Fruit fly (Drosophila melanogaster) whole organism, pupa: ENCODE data around the gene sp3.
A peak's percentile ranks its signal among the peaks of the same experiment; 100 is the strongest.

Experiments used
- CG10348 ChIP-seq: fragments of 200-800 bp; sonication (Bioruptor generic); IDR thresholded peaks from 2 replicates; pipeline ENCODE4 v1.3.6; 2022; ENCODE audit warnings: missing biosample characterization, missing genetic modification characterization
- CG12605 ChIP-seq: fragments of 200-800 bp; sonication (Bioruptor generic); IDR thresholded peaks from 2 replicates; pipeline ENCODE4 v1.3.6; 2022; ENCODE audit warnings: missing biosample characterization, missing genetic modification characterization
- CG13204 ChIP-seq: fragments of 200-800 bp; sonication (Bioruptor generic); optimal IDR thresholded peaks from 2 replicates; lab custom pipeline; 2018; ENCODE audit warnings: missing biosample characterization, mild to moderate bottlenecking, missing genetic modification characterization, moderate library complexity
- CG14655 ChIP-seq: fragments of 200-800 bp; sonication (Bioruptor generic); optimal IDR thresholded peaks from 3 replicates; lab custom pipeline; 2017; ENCODE audit warnings: mild to moderate bottlenecking, missing biosample characterization, missing genetic modification reagents, missing genetic modification characterization
- CG15710 ChIP-seq: fragments of 200-800 bp; sonication (Bioruptor generic); optimal IDR thresholded peaks from 2 replicates; lab custom pipeline; 2018; ENCODE audit warnings: missing biosample characterization, mild to moderate bottlenecking, missing genetic modification characterization, moderate library complexity
- CG17806 ChIP-seq: fragments of 200-800 bp; sonication (Bioruptor generic); optimal IDR thresholded peaks from 2 replicates; lab custom pipeline; 2018; ENCODE audit warnings: missing biosample characterization, mild to moderate bottlenecking, missing genetic modification characterization, moderate library complexity
- CG32121 ChIP-seq: fragments of 200-800 bp; sonication (Bioruptor generic); IDR thresholded peaks from 2 replicates; pipeline ENCODE4 v1.3.6; 2022; ENCODE audit warnings: missing biosample characterization, missing genetic modification characterization
- CG34367 ChIP-seq: fragments of 200-800 bp; sonication (Bioruptor generic); optimal IDR thresholded peaks from 2 replicates; lab custom pipeline; 2018; ENCODE audit warnings: missing biosample characterization, mild to moderate bottlenecking, missing genetic modification characterization
- CG4496 ChIP-seq: fragments of 200-800 bp; sonication (Bioruptor generic); IDR thresholded peaks from 3 replicates; pipeline ENCODE4 v1.3.6; 2022; ENCODE audit warnings: missing biosample characterization, missing genetic modification characterization
- CG8159 ChIP-seq: fragments of 200-800 bp; sonication (Bioruptor generic); optimal IDR thresholded peaks from 3 replicates; lab custom pipeline; 2018; ENCODE audit warnings: missing biosample characterization, mild to moderate bottlenecking, missing genetic modification characterization, moderate library complexity
- CG8301 ChIP-seq: fragments of 200-800 bp; sonication (Bioruptor generic); optimal IDR thresholded peaks from 2 replicates; lab custom pipeline; 2018; ENCODE audit warnings: missing biosample characterization, mild to moderate bottlenecking, missing genetic modification characterization
- CG9948 ChIP-seq: fragments of 200-800 bp; sonication (Bioruptor generic); optimal IDR thresholded peaks from 2 replicates; lab custom pipeline; 2018; ENCODE audit warnings: missing biosample characterization, mild to moderate bottlenecking, missing genetic modification characterization, moderate library complexity
- D1 ChIP-seq: fragments of 200-800 bp; sonication (Bioruptor generic); optimal IDR thresholded peaks from 2 replicates; lab custom pipeline; 2018; ENCODE audit warnings: missing biosample characterization, mild to moderate bottlenecking, missing genetic modification characterization, moderate library complexity
- EcR ChIP-seq: fragments of 200-800 bp; sonication (Bioruptor generic); optimal IDR thresholded peaks from 3 replicates; lab custom pipeline; 2019; ENCODE audit warnings: missing biosample characterization, missing genetic modification characterization, mild to moderate bottlenecking, moderate library complexity, missing genetic modification reagents
- Ets98B ChIP-seq: fragments of 200-800 bp; sonication (Bioruptor generic); IDR thresholded peaks from 2 replicates; pipeline ENCODE4 v1.3.6; 2022; ENCODE audit warnings: missing biosample characterization, missing genetic modification characterization
- Pif1A ChIP-seq: fragments of 200-800 bp; sonication (Bioruptor generic); optimal IDR thresholded peaks from 3 replicates; lab custom pipeline; 2016; ENCODE audit warnings: missing biosample characterization, missing genetic modification characterization
- Pif1B ChIP-seq: fragments of 200-800 bp; sonication (Bioruptor generic); optimal IDR thresholded peaks from 3 replicates; lab custom pipeline; 2016; ENCODE audit warnings: missing biosample characterization, missing genetic modification characterization
- Snoo ChIP-seq: fragments of 200-800 bp; sonication (Bioruptor generic); optimal IDR thresholded peaks from 3 replicates; lab custom pipeline; 2017; ENCODE audit warnings: missing biosample characterization, mild to moderate bottlenecking, missing genetic modification characterization, inconsistent platforms
- fd96Ca ChIP-seq: fragments of 200-800 bp; sonication (Bioruptor generic); IDR thresholded peaks from 3 replicates; pipeline ENCODE4 v1.3.6; 2022; ENCODE audit warnings: missing biosample characterization, missing genetic modification characterization
- gl ChIP-seq: fragments of 200-800 bp; sonication (Bioruptor generic); optimal IDR thresholded peaks from 2 replicates; lab custom pipeline; 2018; ENCODE audit warnings: missing biosample characterization, mild to moderate bottlenecking, missing genetic modification characterization
- rn ChIP-seq: fragments of 200-800 bp; sonication (Bioruptor generic); IDR thresholded peaks from 2 replicates; pipeline ENCODE4 v1.3.6; 2022; ENCODE audit warnings: missing biosample characterization, missing genetic modification characterization

The sp3 gene

DNA sequence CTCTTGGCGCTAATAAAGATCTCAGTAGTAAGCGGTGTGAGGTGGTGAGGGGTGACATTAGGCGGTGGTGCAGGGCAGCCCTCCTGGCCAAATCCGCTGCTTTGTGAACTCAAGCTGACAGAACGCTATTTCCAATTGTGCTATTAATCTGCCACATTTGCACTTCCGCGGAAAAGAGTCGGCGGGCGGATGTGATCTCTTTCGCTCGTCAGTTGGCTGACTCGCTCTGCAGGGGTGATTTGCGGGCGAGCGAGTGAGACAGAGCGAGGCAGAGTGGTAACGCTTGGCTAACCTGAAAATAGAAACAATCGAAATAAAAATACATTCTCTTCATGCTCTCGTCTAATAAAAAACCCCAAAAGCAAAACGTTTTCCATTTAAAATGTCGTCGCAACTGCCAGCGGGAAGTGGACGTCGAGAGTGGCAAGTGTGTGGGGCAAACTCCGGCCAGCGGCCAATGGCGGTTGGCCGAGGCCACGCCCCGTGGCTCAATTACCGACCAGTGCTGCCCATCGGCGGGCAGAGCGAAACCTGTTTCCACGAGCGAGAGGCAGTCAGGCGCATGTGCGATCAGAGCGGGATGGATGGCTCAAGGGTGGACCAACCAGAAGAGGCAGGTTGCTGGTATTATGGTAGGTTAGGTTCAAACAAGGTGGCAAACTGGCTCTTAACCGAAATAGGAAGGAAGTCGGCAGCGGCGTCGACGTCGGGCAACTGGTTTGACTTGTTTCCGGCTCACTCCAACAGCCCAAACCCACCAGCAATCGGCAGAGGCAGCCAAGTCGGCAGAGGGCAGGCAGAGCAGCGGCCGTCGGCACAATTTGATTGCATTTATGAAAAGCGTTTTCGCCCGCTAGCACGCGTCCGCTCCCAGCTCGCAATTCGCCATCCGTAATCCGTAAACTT, 21.3 kb upstream of the sp3 start, which contains the start of gene C15:
C15 (plus strand) TSS at position 856 of the 906 bp plus-strand sequence.
- TF ChIP-seq CG32121 (GFP tag; lab: Robert Waterston, UW) (0 out of 2 replicates have a peak, but pooled peaks have one; percentile 30), CG4496 (GFP tag; lab: Robert Waterston, UW) (0 out of 3 replicates have a peak, but pooled peaks have one; percentile 44), fd96Ca (GFP tag; lab: Robert Waterston, UW) (peak; percentile 56; the same call in 1 of the 3 replicates), Pif1A (no peak), CG9948 (no peak), CG10348 (GFP tag; lab: Robert Waterston, UW) (no peak), CG15710 (tag; lab: Kevin White, UChicago) (no peak), CG17806 (no peak), CG13204 (GFP tag; lab: Kevin White, UChicago) (peak; percentile 31), CG12605 (0 out of 2 replicates have a peak, but pooled peaks have one; percentile 11), Ets98B (GFP tag; lab: Robert Waterston, UW) (no peak; the same call in 1 of the 2 replicates), CG14655 (GFP tag; lab: Kevin White, UChicago) (no peak), CG8159 (tag; lab: Kevin White, UChicago) (peak; percentile 69), Pif1B (GFP tag; lab: Kevin White, UChicago) (peak; percentile 63), Snoo (tag; lab: Kevin White, UChicago) (peak; percentile 2), rn (GFP tag; lab: Robert Waterston, UW) (no peak), EcR (peak; percentile 39)

DNA sequence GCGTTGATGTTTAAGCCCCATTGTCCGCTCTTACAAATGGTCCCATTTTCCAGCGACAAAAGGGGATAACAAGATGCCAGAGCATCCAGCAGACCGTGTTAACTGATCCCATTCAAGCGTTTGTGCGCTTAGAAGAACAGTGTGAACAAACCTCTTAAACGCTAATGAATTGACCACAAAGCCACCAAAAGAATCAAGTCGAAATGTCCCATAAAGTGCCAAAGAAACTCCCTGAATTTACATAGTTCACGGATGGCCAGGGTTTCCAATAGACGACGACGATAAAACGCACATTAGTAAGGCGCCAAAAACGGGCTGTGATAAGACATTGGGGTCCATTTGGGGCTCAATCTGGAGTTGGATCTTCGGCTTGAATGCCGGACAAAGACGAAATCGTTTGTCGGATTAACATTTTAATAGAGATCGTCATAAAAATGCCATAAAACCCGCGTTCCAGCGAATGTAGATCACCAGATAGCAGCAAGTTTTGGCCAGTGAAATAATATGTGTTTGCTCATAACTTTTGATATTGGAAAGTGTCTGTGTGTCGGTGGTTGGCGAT, 19.4 kb upstream of the sp3 start:
- TF ChIP-seq CG8301 (no peak), CG32121 (GFP tag; lab: Robert Waterston, UW) (no peak), CG34367 (tag; lab: Kevin White, UChicago) (no peak), Pif1B (GFP tag; lab: Kevin White, UChicago) (no peak), D1 (tag; lab: Kevin White, UChicago) (no peak), Snoo (tag; lab: Kevin White, UChicago) (no peak), CG15710 (tag; lab: Kevin White, UChicago) (no peak), CG14655 (GFP tag; lab: Kevin White, UChicago) (no peak), CG17806 (no peak), CG4496 (GFP tag; lab: Robert Waterston, UW) (no peak), CG8159 (tag; lab: Kevin White, UChicago) (no peak), EcR (no peak)

DNA sequence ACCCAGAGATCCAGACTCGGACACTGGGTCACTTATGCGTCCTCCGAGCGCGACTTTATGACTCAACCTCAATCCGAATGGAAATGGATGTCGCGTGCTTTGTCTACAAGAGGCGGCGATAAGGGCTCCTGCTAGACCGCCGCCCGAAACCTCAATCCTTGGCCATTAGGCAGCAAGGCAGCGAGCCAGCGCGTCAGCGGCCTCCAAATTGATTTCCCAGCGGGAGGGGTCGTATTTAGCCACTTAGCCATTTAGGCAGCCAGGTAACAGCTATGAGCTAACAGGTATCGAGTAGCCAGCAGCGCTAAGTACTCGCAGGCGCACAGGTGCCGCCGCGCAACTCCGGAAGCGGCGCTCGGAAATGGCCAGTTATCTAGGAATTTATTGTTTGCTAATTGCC, 14.5 kb upstream of the sp3 start:
- TF ChIP-seq CG14655 (GFP tag; lab: Kevin White, UChicago) (no peak), CG8159 (tag; lab: Kevin White, UChicago) (no peak), EcR (no peak), rn (GFP tag; lab: Robert Waterston, UW) (no peak), gl (no peak), fd96Ca (GFP tag; lab: Robert Waterston, UW) (no peak)

DNA sequence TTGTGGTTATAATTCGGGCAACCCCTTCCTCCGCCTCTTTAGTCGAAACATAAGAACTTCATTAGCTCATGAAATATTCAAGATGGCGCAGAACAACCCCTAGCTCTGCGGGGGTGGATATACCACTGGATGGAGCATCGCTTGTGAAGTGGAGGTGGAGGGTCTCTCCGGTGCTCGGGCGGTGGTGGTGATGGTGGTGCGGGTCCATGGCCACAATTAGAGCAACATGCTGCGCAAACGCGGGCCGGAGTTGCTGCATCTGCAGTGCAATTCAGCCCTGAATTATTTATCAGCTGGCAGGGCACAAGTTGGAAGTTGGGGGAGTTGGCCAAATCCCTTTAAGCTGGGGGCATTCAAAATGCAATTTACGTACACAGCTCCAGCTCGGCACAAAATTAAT, 9.7 kb upstream of the sp3 start:
- TF ChIP-seq CG8159 (tag; lab: Kevin White, UChicago) (no peak), CG34367 (tag; lab: Kevin White, UChicago) (no peak), Ets98B (GFP tag; lab: Robert Waterston, UW) (no peak), rn (GFP tag; lab: Robert Waterston, UW) (no peak), CG8301 (no peak), CG32121 (GFP tag; lab: Robert Waterston, UW) (no peak), gl (no peak), D1 (tag; lab: Kevin White, UChicago) (no peak), CG13204 (GFP tag; lab: Kevin White, UChicago) (no peak)

DNA sequence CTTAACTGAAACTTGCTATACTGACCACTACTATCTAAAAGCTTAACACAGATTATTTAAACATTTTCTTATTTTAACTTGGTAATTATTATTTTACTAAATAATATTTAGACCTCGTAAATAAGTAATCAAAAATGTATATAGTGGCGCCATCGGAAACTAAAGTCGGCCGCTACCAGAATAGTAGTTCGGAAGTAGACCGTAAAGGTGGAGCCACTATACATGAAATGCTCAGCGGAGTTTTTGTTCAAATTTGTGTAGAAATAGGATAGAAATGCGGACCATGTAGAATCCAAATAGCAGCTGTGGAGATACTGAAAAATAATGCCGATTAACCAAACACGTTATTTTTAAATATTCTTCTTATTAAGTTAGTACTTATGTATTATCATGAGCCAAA, 545 bp upstream of the sp3 start:
- TF ChIP-seq CG10348 (GFP tag; lab: Robert Waterston, UW) (0 out of 2 replicates have a peak, but pooled peaks have one; percentile 22), CG34367 (tag; lab: Kevin White, UChicago) (peak; percentile 93), CG15710 (tag; lab: Kevin White, UChicago) (peak; percentile 85), fd96Ca (GFP tag; lab: Robert Waterston, UW) (peak; percentile 75), gl (peak; percentile 75), Ets98B (GFP tag; lab: Robert Waterston, UW) (peak; percentile 83; the same call in 1 of the 2 replicates), Pif1B (GFP tag; lab: Kevin White, UChicago) (peak; percentile 80), CG12605 (peak; percentile 54; the same call in 1 of the 2 replicates), CG32121 (GFP tag; lab: Robert Waterston, UW) (0 out of 2 replicates have a peak, but pooled peaks have one; percentile 81), CG4496 (GFP tag; lab: Robert Waterston, UW) (peak; percentile 97; the same call in 2 of the 3 replicates), rn (GFP tag; lab: Robert Waterston, UW) (peak; percentile 94), CG13204 (GFP tag; lab: Kevin White, UChicago) (no peak), CG8159 (tag; lab: Kevin White, UChicago) (peak; percentile 74), CG9948 (peak; percentile 65), D1 (tag; lab: Kevin White, UChicago) (peak; percentile 47), Snoo (tag; lab: Kevin White, UChicago) (peak; percentile 96), CG8301 (no peak), Pif1A (no peak), CG17806 (no peak), EcR (no peak), CG14655 (GFP tag; lab: Kevin White, UChicago) (no peak)
- TF ChIP-seq, all 21 proteins: peak for 15
